Worm (Caenorhabditis elegans) whole organism, L4/young adult: ENCODE measurements around the gene set-17.

Experiments used
- W03F9.2 ChIP-seq: fragments of 150-350 bp; optimal IDR thresholded peaks from 2 replicates; lab custom pipeline; 2014; ENCODE audit warnings: missing biosample characterization, missing genetic modification characterization
- dao-5 ChIP-seq: sonication (generic microtip); optimal IDR thresholded peaks from 2 replicates; lab custom pipeline; 2016; ENCODE audit warnings: missing genotype, missing genetic modification characterization, moderate library complexity, missing compliant biosample characterization
- him-1 ChIP-seq: sonication (generic microtip); optimal IDR thresholded peaks from 2 replicates; lab custom pipeline; 2016; ENCODE audit warnings: missing genotype, missing genetic modification reagents, missing genetic modification characterization, missing compliant biosample characterization

Gene set-17

DNA sequence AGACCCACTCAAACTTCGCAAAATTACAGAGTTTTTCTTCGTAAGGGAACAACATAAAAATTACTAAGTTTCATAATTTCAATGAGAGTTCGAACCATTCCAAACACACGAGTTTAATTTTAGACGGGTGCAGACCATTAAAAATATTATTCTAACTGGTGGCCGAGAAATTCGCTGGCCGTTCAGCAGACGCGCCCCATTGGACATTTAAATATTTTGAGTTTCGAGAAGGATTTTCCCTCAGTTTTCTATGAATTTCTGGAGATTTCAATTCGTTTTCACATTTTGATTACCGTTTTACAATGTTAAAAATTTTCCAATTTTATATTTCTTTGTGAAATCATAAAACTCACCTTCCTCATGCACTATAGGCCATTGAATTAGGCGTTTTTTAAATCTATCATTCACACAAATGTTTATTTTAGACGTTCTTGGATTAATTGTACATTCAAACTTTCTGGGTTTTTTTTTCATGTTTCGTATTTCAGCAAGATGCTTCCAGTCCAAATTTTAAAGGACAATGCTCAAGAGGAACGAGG is 13.0 kb downstream of the set-17 start, which contains the start of gene cct-2:
TSS of gene cct-2 (plus strand) at position 489 of the 539 bp plus-strand sequence.
- TF ChIP-seq W03F9.2 (tag; lab: Kevin White, UChicago): peak; percentile 66
- no peak for TF ChIP-seq him-1 (tag; lab: Kevin White, UChicago)
- TF ChIP-seq dao-5 (tag; lab: Kevin White, UChicago): no peak

DNA sequence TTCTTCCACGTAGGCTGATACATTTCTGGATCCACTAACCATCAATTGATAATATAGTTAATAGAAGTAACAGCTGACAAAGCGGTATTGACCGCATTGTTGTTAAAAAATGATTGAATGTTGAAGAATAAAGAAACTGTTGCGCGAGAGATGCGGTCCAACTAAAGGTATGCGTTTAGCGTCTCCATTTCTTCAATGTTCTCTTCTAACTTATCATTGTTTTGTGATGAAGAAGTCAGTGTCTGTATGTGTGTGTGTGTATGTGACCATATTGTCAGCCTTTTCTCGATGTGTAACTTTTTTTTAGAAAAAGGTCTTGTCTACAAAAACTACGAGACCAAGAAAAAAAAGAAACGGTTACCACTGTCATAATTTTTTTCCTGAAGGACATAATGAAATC is 13.8 kb downstream of the set-17 start, which contains the start of gene B0457.2:
TSS of gene B0457.2 (minus strand) at position 101 of the 400 bp plus-strand sequence.
- TF ChIP-seq dao-5 (tag; lab: Kevin White, UChicago): no peak
- TF ChIP-seq W03F9.2 (tag; lab: Kevin White, UChicago): no peak
- TF ChIP-seq him-1 (tag; lab: Kevin White, UChicago): no peak

- TF ChIP-seq him-1 (tag; lab: Kevin White, UChicago) (no peak), W03F9.2 (tag; lab: Kevin White, UChicago) (no peak), dao-5 (tag; lab: Kevin White, UChicago) (no peak)
Measured at ce11 chrII:8923187-8923586, 17.1 kb downstream of the set-17 start.

DNA sequence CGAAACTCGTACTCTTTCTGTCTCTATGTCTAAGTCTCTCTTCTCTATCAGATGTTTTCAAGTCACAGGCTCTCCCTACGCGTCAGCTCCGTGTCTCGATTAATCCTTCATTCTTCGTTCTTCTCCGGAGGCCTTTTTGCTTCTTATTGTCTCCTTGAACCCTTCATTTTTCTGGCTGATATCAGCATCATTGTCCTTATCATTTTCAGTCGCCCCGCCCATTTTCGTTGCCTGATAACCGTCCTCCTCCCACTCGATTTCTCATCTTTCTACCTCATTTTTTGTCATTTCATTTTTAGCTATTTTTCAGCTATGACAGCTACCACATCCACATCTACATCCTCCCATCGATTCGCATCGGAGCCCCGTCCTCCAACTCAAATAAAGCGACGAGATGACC is 18.1 kb downstream of the set-17 start, which contains the start of gene B0457.6:
TSS of gene B0457.6 (plus strand) at position 284 of the 400 bp plus-strand sequence.
- TF ChIP-seq W03F9.2 (tag; lab: Kevin White, UChicago) (no peak), him-1 (tag; lab: Kevin White, UChicago) (no peak), dao-5 (tag; lab: Kevin White, UChicago) (no peak)

- no peak for TF ChIP-seq dao-5 (tag; lab: Kevin White, UChicago)
- no peak for TF ChIP-seq W03F9.2 (tag; lab: Kevin White, UChicago)
- TF ChIP-seq him-1 (tag; lab: Kevin White, UChicago): no peak
Measured at ce11 chrII:8921456-8921855, 18.8 kb downstream of the set-17 start.

DNA sequence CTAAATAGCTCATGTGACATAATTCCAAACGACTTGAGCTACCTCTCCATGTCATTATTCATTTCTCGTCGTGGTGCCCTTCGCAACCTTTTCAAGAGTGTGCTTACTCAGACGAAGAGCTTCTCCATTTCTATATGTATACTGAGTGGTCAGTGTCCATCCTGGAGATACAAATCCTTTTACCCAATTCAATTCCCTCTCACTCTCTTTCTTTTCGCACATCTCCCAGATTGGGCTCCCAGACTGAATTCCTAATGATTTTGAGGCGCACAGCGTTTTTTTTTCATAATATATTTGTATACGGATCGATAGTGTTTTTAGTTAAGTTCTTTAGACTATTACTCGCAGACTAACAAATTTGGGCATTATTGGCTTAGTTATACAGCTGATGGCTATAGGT is 19.3 kb downstream of the set-17 start:
- TF ChIP-seq him-1 (tag; lab: Kevin White, UChicago) (no peak), dao-5 (tag; lab: Kevin White, UChicago) (no peak), W03F9.2 (tag; lab: Kevin White, UChicago) (no peak)

DNA sequence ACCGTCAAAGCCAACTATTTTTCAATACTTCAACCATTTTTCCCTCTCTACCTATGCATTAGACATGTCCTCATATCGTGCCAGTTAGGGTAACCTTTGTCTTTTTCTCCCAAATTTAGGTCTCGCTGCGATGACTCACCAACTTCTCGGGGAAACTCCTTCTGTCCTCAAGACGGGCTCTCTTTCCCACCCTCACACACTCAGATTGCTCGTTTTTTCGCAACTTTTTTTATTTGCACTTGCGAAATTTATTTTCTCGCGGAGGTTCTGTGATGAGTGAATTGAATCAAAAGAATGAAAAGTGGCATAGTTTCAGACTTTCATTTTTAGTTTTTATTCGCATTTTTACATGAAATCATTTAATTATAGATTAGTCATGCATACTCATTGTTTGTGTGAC is 20.0 kb downstream of the set-17 start:
- TF ChIP-seq W03F9.2 (tag; lab: Kevin White, UChicago): no peak
- no peak for TF ChIP-seq dao-5 (tag; lab: Kevin White, UChicago)
- TF ChIP-seq him-1 (tag; lab: Kevin White, UChicago): no peak

DNA sequence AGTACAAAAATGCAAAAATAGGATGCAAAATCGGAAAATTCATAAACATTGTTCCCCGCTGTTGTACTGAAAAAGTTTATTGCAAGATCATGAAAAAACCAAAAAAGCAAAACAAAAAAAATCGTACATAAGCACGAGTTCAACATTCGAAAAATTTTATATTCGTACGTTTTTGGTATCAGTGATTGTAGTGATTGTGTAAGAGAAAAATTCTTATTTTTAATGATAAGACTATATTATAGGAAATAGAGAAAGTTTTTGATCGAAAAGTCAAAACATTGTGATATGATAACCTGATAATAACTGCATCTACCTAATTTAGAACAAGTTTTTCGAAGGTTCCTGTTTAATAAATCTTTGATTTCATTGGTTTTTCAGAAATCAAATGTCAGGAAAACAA is 22.9 kb downstream of the set-17 start:
- TF ChIP-seq dao-5 (tag; lab: Kevin White, UChicago) (no peak), him-1 (tag; lab: Kevin White, UChicago) (no peak), W03F9.2 (tag; lab: Kevin White, UChicago) (no peak)

- TF ChIP-seq him-1 (tag; lab: Kevin White, UChicago): no peak
- TF ChIP-seq dao-5 (tag; lab: Kevin White, UChicago): no peak
- TF ChIP-seq W03F9.2 (tag; lab: Kevin White, UChicago): no peak
Measured at ce11 chrII:8916656-8917055, 23.6 kb downstream of the set-17 start.

DNA sequence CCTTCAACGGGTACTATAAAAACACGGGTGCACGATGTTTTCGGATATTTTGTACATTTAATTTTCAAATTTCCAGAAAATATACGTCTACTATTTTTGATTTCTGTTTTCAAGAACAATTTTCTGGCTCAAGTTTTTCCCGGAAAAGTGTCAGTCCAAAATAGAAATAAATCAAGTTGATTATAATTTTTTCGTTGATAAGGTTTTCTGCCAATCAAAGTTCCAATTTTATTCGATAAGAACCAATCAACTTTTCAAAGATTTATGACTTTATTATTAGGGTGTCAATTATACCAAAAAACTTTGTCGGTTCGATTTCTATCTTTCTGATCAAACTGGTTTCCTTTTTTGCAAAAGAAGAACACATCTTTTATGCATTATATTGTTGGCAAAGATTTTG is 25.6 kb downstream of the set-17 start:
- no peak for TF ChIP-seq him-1 (tag; lab: Kevin White, UChicago)
- no peak for TF ChIP-seq dao-5 (tag; lab: Kevin White, UChicago)
- no peak for TF ChIP-seq W03F9.2 (tag; lab: Kevin White, UChicago)

DNA sequence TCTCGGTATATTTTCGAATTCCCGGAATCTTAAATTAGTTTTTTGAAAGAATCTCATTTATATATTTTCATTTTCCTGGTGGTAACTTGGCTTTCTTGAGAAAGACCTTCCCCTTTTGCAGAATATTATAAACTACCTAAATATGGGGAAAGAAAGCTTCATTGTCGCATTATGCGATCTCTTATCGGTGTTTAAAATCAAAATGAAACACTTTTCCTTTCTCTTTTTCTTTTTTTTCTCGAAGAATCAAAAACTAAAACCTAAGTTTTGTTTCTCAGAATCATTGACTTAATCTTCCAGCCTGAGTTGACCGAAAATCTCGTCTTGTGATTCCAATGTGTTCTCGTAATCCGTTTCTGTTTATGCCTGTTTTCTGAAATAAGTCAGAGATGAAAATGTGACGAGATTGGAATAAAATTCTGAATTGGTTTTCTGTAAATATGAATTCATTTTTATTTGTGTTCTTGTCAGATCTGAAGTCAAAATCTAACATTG is 27.7 kb downstream of the set-17 start:
- no peak for TF ChIP-seq dao-5 (tag; lab: Kevin White, UChicago)
- TF ChIP-seq W03F9.2 (tag; lab: Kevin White, UChicago): no peak
- TF ChIP-seq him-1 (tag; lab: Kevin White, UChicago): no peak

DNA sequence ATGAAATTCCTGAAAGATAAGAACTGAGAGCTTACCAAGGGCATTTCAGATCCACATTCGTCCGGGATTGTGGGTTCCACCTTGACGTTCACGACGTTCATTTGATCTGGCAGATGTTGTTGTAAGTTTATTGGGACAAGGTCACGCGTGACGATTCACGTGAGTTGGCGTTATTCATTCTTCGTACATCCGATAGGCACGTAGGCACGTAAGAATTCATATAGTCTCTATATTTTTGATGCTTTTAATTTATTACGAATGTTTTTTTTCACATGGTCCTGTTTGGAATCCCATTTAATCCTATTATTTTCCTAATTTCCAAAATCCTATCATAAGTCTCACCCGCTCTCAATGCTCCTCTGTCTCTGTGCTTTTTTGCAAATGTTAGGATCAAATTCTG is 28.4 kb downstream of the set-17 start, which contains the start of gene B0457.4:
TSS of gene B0457.4 (minus strand) at position 101 of the 400 bp plus-strand sequence.
- TF ChIP-seq W03F9.2 (tag; lab: Kevin White, UChicago) (no peak), dao-5 (tag; lab: Kevin White, UChicago) (no peak), him-1 (tag; lab: Kevin White, UChicago) (no peak)

DNA sequence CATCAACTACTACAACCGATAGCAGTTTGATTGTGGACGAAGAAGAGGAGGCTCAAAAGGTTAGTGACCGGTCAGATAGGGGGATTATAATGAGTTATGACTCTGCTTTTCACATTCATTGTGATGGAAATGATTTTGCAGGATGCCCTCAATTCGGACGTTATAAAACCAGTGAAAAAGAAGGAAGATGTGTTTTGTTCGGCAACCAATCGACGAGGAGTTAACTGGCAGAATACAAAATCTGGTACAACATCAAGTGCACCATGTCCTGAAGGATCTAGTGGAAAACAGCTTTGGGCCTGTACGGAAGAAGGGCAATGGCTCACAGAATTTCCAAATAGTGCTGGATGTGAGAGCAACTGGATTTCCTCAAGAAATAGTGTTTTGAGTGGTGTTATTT is 36.4 kb downstream of the set-17 start:
- TF ChIP-seq him-1 (tag; lab: Kevin White, UChicago): no peak
- no peak for TF ChIP-seq dao-5 (tag; lab: Kevin White, UChicago)
- no peak for TF ChIP-seq W03F9.2 (tag; lab: Kevin White, UChicago)

ce11 chrII:8899357-8899748 is 40.9 kb downstream of the set-17 start:
- TF ChIP-seq him-1 (tag; lab: Kevin White, UChicago) (no peak), W03F9.2 (tag; lab: Kevin White, UChicago) (no peak), dao-5 (tag; lab: Kevin White, UChicago) (no peak)
